Worm (Caenorhabditis elegans) whole organism, L1 larva: ENCODE results near the gene rpn-2.
A peak's percentile ranks its signal among the peaks of the same experiment; 100 is the strongest.

Experiments used
- C04F5.9 ChIP-seq: sonication (generic microtip); optimal IDR thresholded peaks from 2 replicates; lab custom pipeline; 2016; ENCODE audit warnings: missing genetic modification characterization, missing compliant biosample characterization
- C16A3.4 ChIP-seq: fragments of 150-350 bp; optimal IDR thresholded peaks from 2 replicates; lab custom pipeline; 2014; ENCODE audit warnings: missing biosample characterization, missing genetic modification characterization
- C34B4.2 ChIP-seq: sonication (generic microtip); optimal IDR thresholded peaks from 2 replicates; lab custom pipeline; 2017; ENCODE audit warnings: mild to moderate bottlenecking, missing genetic modification characterization, missing compliant biosample characterization
- ama-1 ChIP-seq: fragments of 150-350 bp; optimal IDR thresholded peaks from 2 replicates; lab custom pipeline; 2014
- blmp-1 ChIP-seq: fragments of 150-350 bp; optimal IDR thresholded peaks from 2 replicates; lab custom pipeline; 2014; ENCODE audit warnings: missing biosample characterization, missing genetic modification characterization
- ceh-63 ChIP-seq: fragments of 200-800 bp; sonication (Bioruptor generic); optimal IDR thresholded peaks from 2 replicates; lab custom pipeline; 2018; ENCODE audit warnings: mild to moderate bottlenecking, missing genetic modification characterization, missing compliant biosample characterization
- ceh-82 ChIP-seq, 3 experiments: fragments of 150-350 bp in 1 of 3; sonication (generic microtip) in 2 of 3; optimal IDR thresholded peaks; 2 replicates each; lab custom pipeline; 2014 to 2017; ENCODE audit warnings: missing biosample characterization in 3 of 3, missing genetic modification characterization in 3 of 3
- ceh-90 ChIP-seq: sonication (generic microtip); optimal IDR thresholded peaks from 2 replicates; lab custom pipeline; 2016; ENCODE audit warnings: missing genetic modification characterization, missing compliant biosample characterization
- dsc-1 ChIP-seq: sonication (generic microtip); optimal IDR thresholded peaks from 2 replicates; lab custom pipeline; 2016; ENCODE audit warnings: mild to moderate bottlenecking, missing genetic modification characterization, missing compliant biosample characterization
- efl-3 ChIP-seq: fragments of 200-800 bp; sonication (Bioruptor generic); optimal IDR thresholded peaks from 2 replicates; lab custom pipeline; 2018; ENCODE audit warnings: mild to moderate bottlenecking, missing genetic modification characterization, missing compliant biosample characterization
- egl-13 ChIP-seq: sonication (generic microtip); optimal IDR thresholded peaks from 2 replicates; lab custom pipeline; 2016; ENCODE audit warnings: missing genotype, missing genetic modification reagents, missing genetic modification characterization, missing compliant biosample characterization
- egl-27 ChIP-seq, 2 experiments: fragments of 150-350 bp in 1 of 2; sonication (generic microtip); optimal IDR thresholded peaks; 3 replicates each; lab custom pipeline; 2017 to 2018; ENCODE audit warnings: missing biosample characterization in 2 of 2, missing genetic modification characterization in 2 of 2, missing genetic modification reagents in 2 of 2
- elt-2 ChIP-seq: sonication (generic microtip); optimal IDR thresholded peaks from 2 replicates; lab custom pipeline; 2016; ENCODE audit warnings: missing genetic modification characterization, mild to moderate bottlenecking, inconsistent platforms, missing compliant biosample characterization, missing genetic modification reagents
- fkh-10 ChIP-seq: sonication (generic microtip); optimal IDR thresholded peaks from 2 replicates; lab custom pipeline; 2017; ENCODE audit warnings: missing biosample characterization, missing genetic modification reagents, missing genetic modification characterization
- fos-1 ChIP-seq: fragments of 150-350 bp; optimal IDR thresholded peaks from 2 replicates; lab custom pipeline; 2014; ENCODE audit warnings: missing biosample characterization, missing genetic modification characterization
- grh-1 ChIP-seq: fragments of 200-800 bp; sonication (Bioruptor generic); IDR thresholded peaks from 2 replicates; pipeline ENCODE4 v1.3.6; 2022; ENCODE audit warnings: missing genetic modification reagents, missing genetic modification characterization, missing compliant biosample characterization
- hlh-4 ChIP-seq: sonication (generic microtip); optimal IDR thresholded peaks from 2 replicates; lab custom pipeline; 2016; ENCODE audit warnings: mild to moderate bottlenecking, missing genetic modification characterization, missing compliant biosample characterization
- hpl-2 ChIP-seq: fragments of 150-350 bp; optimal IDR thresholded peaks from 2 replicates; lab custom pipeline; 2014; ENCODE audit warnings: missing biosample characterization, missing genetic modification reagents, missing genetic modification characterization
- irx-1 ChIP-seq: sonication (generic microtip); optimal IDR thresholded peaks from 2 replicates; lab custom pipeline; 2016; ENCODE audit warnings: missing genetic modification characterization, missing compliant biosample characterization
- isw-1 ChIP-seq: fragments of 200-800 bp; sonication (Bioruptor generic); IDR thresholded peaks from 2 replicates; pipeline ENCODE4 v1.3.6; 2022; ENCODE audit warnings: missing genetic modification characterization, missing compliant biosample characterization
- lin-13 ChIP-seq: fragments of 150-350 bp; optimal IDR thresholded peaks from 2 replicates; lab custom pipeline; 2014; ENCODE audit warnings: missing biosample characterization, missing genetic modification reagents, missing genetic modification characterization
- lin-39 ChIP-seq: fragments of 150-350 bp; optimal IDR thresholded peaks from 2 replicates; lab custom pipeline; 2014; ENCODE audit warnings: missing biosample characterization, missing genetic modification reagents, missing genetic modification characterization
- lir-3 ChIP-seq: sonication (generic microtip); optimal IDR thresholded peaks from 2 replicates; lab custom pipeline; 2016; ENCODE audit warnings: mild to moderate bottlenecking, missing genetic modification characterization, moderate library complexity, missing compliant biosample characterization; ENCODE audit not compliant: poor library complexity
- mab-9 ChIP-seq: fragments of 200-800 bp; sonication (Bioruptor generic); IDR thresholded peaks from 2 replicates; pipeline ENCODE4 v1.3.6; 2022; ENCODE audit warnings: missing genetic modification reagents, missing genetic modification characterization, missing compliant biosample characterization
- mef-2 ChIP-seq: fragments of 150-350 bp; optimal IDR thresholded peaks from 2 replicates; lab custom pipeline; 2014; ENCODE audit warnings: missing biosample characterization, missing genetic modification characterization
- mep-1 ChIP-seq: fragments of 150-350 bp; optimal IDR thresholded peaks from 2 replicates; lab custom pipeline; 2014; ENCODE audit warnings: missing biosample characterization, missing genetic modification characterization
- nhr-11 ChIP-seq: fragments of 150-350 bp; optimal IDR thresholded peaks from 2 replicates; lab custom pipeline; 2014; ENCODE audit warnings: missing biosample characterization, missing genetic modification characterization
- nhr-20 ChIP-seq: sonication (generic microtip); optimal IDR thresholded peaks from 2 replicates; lab custom pipeline; 2016; ENCODE audit warnings: mild to moderate bottlenecking, missing genetic modification characterization, missing compliant biosample characterization
- nhr-237 ChIP-seq: fragments of 150-350 bp; optimal IDR thresholded peaks from 2 replicates; lab custom pipeline; 2014; ENCODE audit warnings: missing biosample characterization, missing genetic modification characterization
- nhr-28 ChIP-seq: fragments of 150-350 bp; optimal IDR thresholded peaks from 2 replicates; lab custom pipeline; 2014; ENCODE audit warnings: missing biosample characterization, missing genetic modification characterization
- nhr-47 ChIP-seq: sonication (generic microtip); optimal IDR thresholded peaks from 2 replicates; lab custom pipeline; 2016; ENCODE audit warnings: mild to moderate bottlenecking, missing genetic modification characterization, moderate library complexity, missing compliant biosample characterization
- nhr-76 ChIP-seq: sonication (generic microtip); optimal IDR thresholded peaks from 2 replicates; lab custom pipeline; 2017; ENCODE audit warnings: missing biosample characterization, missing genetic modification characterization
- nhr-84 ChIP-seq: sonication (generic microtip); optimal IDR thresholded peaks from 2 replicates; lab custom pipeline; 2017; ENCODE audit warnings: missing biosample characterization, missing genetic modification characterization
- nhr-85 ChIP-seq: sonication (generic microtip); peaks from one replicate; lab custom pipeline; 2016; ENCODE audit warnings: missing genetic modification characterization, inconsistent platforms, missing compliant biosample characterization
- nhr-90 ChIP-seq: sonication (generic microtip); optimal IDR thresholded peaks from 2 replicates; lab custom pipeline; 2016; ENCODE audit warnings: mild to moderate bottlenecking, missing genetic modification characterization, missing compliant biosample characterization; ENCODE audit not compliant: poor library complexity
- pag-3 ChIP-seq: sonication (generic microtip); optimal IDR thresholded peaks from 2 replicates; lab custom pipeline; 2017; ENCODE audit warnings: missing genetic modification characterization, mild to moderate bottlenecking, missing compliant biosample characterization, antibody characterized with exemption, borderline replicate concordance; ENCODE audit not compliant: insufficient read depth
- pax-3 ChIP-seq: fragments of 200-800 bp; sonication (Bioruptor generic); optimal IDR thresholded peaks from 2 replicates; lab custom pipeline; 2018; ENCODE audit warnings: mild to moderate bottlenecking, missing genetic modification characterization, moderate library complexity, missing compliant biosample characterization
- pqm-1 ChIP-seq: sonication (generic microtip); optimal IDR thresholded peaks from 3 replicates; lab custom pipeline; 2017; ENCODE audit warnings: missing biosample characterization, missing genetic modification characterization
- rnt-1 ChIP-seq: sonication (generic microtip); optimal IDR thresholded peaks from 2 replicates; lab custom pipeline; 2016; ENCODE audit warnings: mild to moderate bottlenecking, missing genetic modification characterization, moderate library complexity, missing compliant biosample characterization
- skn-1 ChIP-seq: fragments of 150-350 bp; optimal IDR thresholded peaks from 2 replicates; lab custom pipeline; 2014; ENCODE audit warnings: missing biosample characterization, missing genetic modification characterization
- snu-23 ChIP-seq: sonication (generic microtip); optimal IDR thresholded peaks from 2 replicates; lab custom pipeline; 2016; ENCODE audit warnings: missing genetic modification characterization, missing compliant biosample characterization
- sox-4 ChIP-seq: sonication (generic microtip); optimal IDR thresholded peaks from 2 replicates; lab custom pipeline; 2016; ENCODE audit warnings: missing genetic modification characterization, missing compliant biosample characterization
- sptf-1 ChIP-seq: fragments of 150-350 bp; optimal IDR thresholded peaks from 2 replicates; lab custom pipeline; 2014; ENCODE audit warnings: missing biosample characterization, missing genetic modification characterization
- sup-37 ChIP-seq: fragments of 200-800 bp; sonication (Bioruptor generic); optimal IDR thresholded peaks from 2 replicates; lab custom pipeline; 2018; ENCODE audit warnings: mild to moderate bottlenecking, missing genetic modification characterization, missing compliant biosample characterization
- swsn-7 ChIP-seq: sonication (generic microtip); optimal IDR thresholded peaks from 2 replicates; lab custom pipeline; 2016; ENCODE audit warnings: missing genetic modification characterization, missing compliant biosample characterization
- tbx-2 ChIP-seq: sonication (generic microtip); optimal IDR thresholded peaks from 2 replicates; lab custom pipeline; 2016; ENCODE audit warnings: missing genetic modification characterization, missing compliant biosample characterization
- tlp-1 ChIP-seq: fragments of 150-350 bp; optimal IDR thresholded peaks from 2 replicates; lab custom pipeline; 2014; ENCODE audit warnings: missing biosample characterization, missing genetic modification characterization
- unc-130 ChIP-seq: fragments of 150-350 bp; optimal IDR thresholded peaks from 2 replicates; lab custom pipeline; 2017; ENCODE audit warnings: missing biosample characterization, missing genetic modification characterization, inconsistent platforms
- unc-30 ChIP-seq: sonication (generic microtip); optimal IDR thresholded peaks from 2 replicates; lab custom pipeline; 2017; ENCODE audit warnings: missing biosample characterization, missing genetic modification characterization
- unc-98 ChIP-seq: fragments of 200-800 bp; sonication (Bioruptor generic); IDR thresholded peaks from 2 replicates; pipeline ENCODE4 v1.3.6; 2022; ENCODE audit warnings: missing genetic modification characterization, missing compliant biosample characterization
- vab-15 ChIP-seq: sonication (generic microtip); optimal IDR thresholded peaks from 2 replicates; lab custom pipeline; 2017; ENCODE audit warnings: missing genotype, mild to moderate bottlenecking, missing genetic modification characterization, missing compliant biosample characterization
- xbp-1 ChIP-seq: sonication (generic microtip); optimal IDR thresholded peaks from 2 replicates; lab custom pipeline; 2016; ENCODE audit warnings: missing genetic modification characterization, missing compliant biosample characterization
- zag-1 ChIP-seq: fragments of 150-350 bp; optimal IDR thresholded peaks from 2 replicates; lab custom pipeline; 2014; ENCODE audit warnings: missing biosample characterization, missing genetic modification characterization
- zip-4 ChIP-seq: fragments of 200-800 bp; sonication (Bioruptor generic); optimal IDR thresholded peaks from 2 replicates; lab custom pipeline; 2018; ENCODE audit warnings: mild to moderate bottlenecking, missing genetic modification characterization, moderate library complexity, missing compliant biosample characterization
- ztf-11 ChIP-seq, 2 experiments: sonication (generic microtip); optimal IDR thresholded peaks; 2 replicates each; lab custom pipeline; 2016 to 2017; ENCODE audit warnings: missing genetic modification characterization in 2 of 2, missing biosample characterization in 1 of 2, missing compliant biosample characterization in 1 of 2

rpn-2 gene

ce11 chrIII:6180294-6180693 is 18.7 kb upstream of the rpn-2 start:
- TF ChIP-seq lin-39 (tag; lab: Kevin White, UChicago) (no peak), hlh-4 (no peak), sox-4 (tag; lab: Kevin White, UChicago) (no peak), egl-27 (tag; optimal IDR thresholded peaks at IDR 0.05; lab: Kevin White, UChicago) (no peak), nhr-28 (tag; lab: Kevin White, UChicago) (no peak), grh-1 (GFP tag; lab: Robert Waterston, UW) (no peak), snu-23 (no peak), skn-1 (tag; lab: Kevin White, UChicago) (no peak), zip-4 (GFP tag; lab: Kevin White, UChicago) (no peak), irx-1 (tag; lab: Kevin White, UChicago) (no peak), ceh-82 (tag; optimal IDR thresholded peaks at IDR 0.05; lab: Kevin White, UChicago) (no peak), mep-1 (tag; lab: Kevin White, UChicago) (no peak), pax-3 (tag; lab: Kevin White, UChicago) (no peak), isw-1 (no peak), xbp-1 (tag; lab: Kevin White, UChicago) (no peak), blmp-1 (tag; lab: Kevin White, UChicago) (no peak), ceh-90 (tag; lab: Kevin White, UChicago) (no peak), rnt-1 (no peak), zag-1 (tag; lab: Kevin White, UChicago) (no peak), vab-15 (tag; lab: Kevin White, UChicago) (no peak), nhr-76 (tag; lab: Kevin White, UChicago) (no peak), swsn-7 (tag; lab: Kevin White, UChicago) (no peak), tbx-2 (no peak), nhr-11 (no peak), dsc-1 (no peak), hpl-2 (GFP tag; lab: Kevin White, UChicago) (no peak), nhr-90 (peak; percentile 1), unc-98 (GFP tag; lab: Robert Waterston, UW) (no peak), fkh-10 (GFP tag; lab: Kevin White, UChicago) (no peak), unc-130 (no peak), lir-3 (no peak), tlp-1 (tag; lab: Kevin White, UChicago) (no peak), nhr-85 (peak; percentile 32), unc-30 (tag; lab: Kevin White, UChicago) (no peak), nhr-84 (no peak), C34B4.2 (tag; lab: Kevin White, UChicago) (no peak), sup-37 (GFP tag; lab: Kevin White, UChicago) (no peak), pqm-1 (no peak), nhr-47 (tag; lab: Kevin White, UChicago) (no peak), lin-13 (GFP tag; lab: Kevin White, UChicago) (no peak), ama-1 (lab: Kevin White, UChicago) (no peak), C16A3.4 (tag; lab: Kevin White, UChicago) (no peak), mef-2 (tag; lab: Kevin White, UChicago) (no peak), egl-13 (tag; lab: Kevin White, UChicago) (no peak), mab-9 (GFP tag; lab: Robert Waterston, UW) (no peak), pag-3 (no peak), sptf-1 (tag; lab: Kevin White, UChicago) (no peak), ceh-63 (GFP tag; lab: Kevin White, UChicago) (no peak), efl-3 (no peak), C04F5.9 (tag; lab: Kevin White, UChicago) (no peak), nhr-237 (tag; lab: Kevin White, UChicago) (no peak), fos-1 (tag; lab: Kevin White, UChicago) (no peak), elt-2 (tag; lab: Kevin White, UChicago) (peak; percentile 96), nhr-20 (tag; lab: Kevin White, UChicago) (peak; percentile 31), ztf-11 (tag; optimal IDR thresholded peaks at IDR 0.05; lab: Kevin White, UChicago) (no peak)
